Fruit fly (Drosophila melanogaster): ENCODE data around the gene Dlic.

dm6 chrX:11176073-11176472, 21.9 kb downstream of the Dlic start:
- TF ChIP-seq psq (optimal IDR thresholded peaks at IDR 0.05) (no peak), CG8478 (optimal IDR thresholded peaks at IDR 0.05) (no peak), pan (optimal IDR thresholded peaks at IDR 0.05) (no peak)
